Worm (Caenorhabditis elegans): ENCODE results near the gene C37C3.18.

- TF ChIP-seq mep-1 (tag; optimal IDR thresholded peaks at IDR 0.05) (no peak), ztf-11 (tag; optimal IDR thresholded peaks at IDR 0.05) (no peak), nhr-76 (tag; optimal IDR thresholded peaks at IDR 0.05) (no peak), drap-1 (GFP tag; optimal IDR thresholded peaks at IDR 0.05) (no peak), unc-62 (GFP tag; optimal IDR thresholded peaks at IDR 0.05) (no peak), elt-3 (tag; optimal IDR thresholded peaks at IDR 0.05) (no peak), lsy-2 (tag; optimal IDR thresholded peaks at IDR 0.05) (no peak), nhr-237 (tag; optimal IDR thresholded peaks at IDR 0.05) (no peak), nhr-12 (tag; optimal IDR thresholded peaks at IDR 0.05) (no peak), lin-13 (tag; optimal IDR thresholded peaks at IDR 0.05) (no peak), ceh-43 (GFP tag; optimal IDR thresholded peaks at IDR 0.05) (no peak), elt-1 (tag; optimal IDR thresholded peaks at IDR 0.05; ENCODE audit: borderline replicate concordance, insufficient read depth) (no peak), M03D4.4 (tag; optimal IDR thresholded peaks at IDR 0.05) (no peak), blmp-1 (tag; optimal IDR thresholded peaks at IDR 0.05) (no peak)
Measured at ce11 chrV:7826917-7827316, 27.9 kb upstream of the C37C3.18 start, which contains the start of gene mig-6.

Data from whole organism, mixed stage, embryonic.